Fruit fly (Drosophila melanogaster) whole organism, embryonic: ENCODE results near the gene CG12592.
"Not testable (repeated sequence)": the region's sequence is repeated elsewhere in the genome, so short reads cannot be mapped to it uniquely, and the experiment has no call there.

Experiments
- ATbp ChIP-seq: fragments of 200-800 bp; sonication (Bioruptor generic); optimal IDR thresholded peaks from 2 replicates; lab custom pipeline; 2017; ENCODE audit warnings: missing biosample characterization, mild to moderate bottlenecking, missing genetic modification characterization, missing genetic modification reagents
- Ada2b ChIP-seq: fragments of 200-800 bp; sonication (Bioruptor generic); IDR thresholded peaks from 2 replicates; pipeline ENCODE4 v1.3.6; 2022; ENCODE audit warnings: missing biosample characterization, missing genetic modification characterization
- Atf3 ChIP-seq: fragments of 200-800 bp; sonication (Bioruptor generic); optimal IDR thresholded peaks from 3 replicates; lab custom pipeline; 2016; ENCODE audit warnings: missing biosample characterization, missing genetic modification characterization
- Atf6 ChIP-seq: fragments of 200-800 bp; sonication (Bioruptor generic); IDR thresholded peaks from 2 replicates; pipeline ENCODE4 v1.3.6; 2022; ENCODE audit warnings: missing biosample characterization, missing genetic modification characterization
- Bgb ChIP-seq: fragments of 200-800 bp; sonication (Bioruptor generic); IDR thresholded peaks from 2 replicates; pipeline ENCODE4 v1.3.6; 2022; ENCODE audit warnings: missing biosample characterization, missing genetic modification characterization; ENCODE audit not compliant: partially characterized antibody
- CG10274 ChIP-seq: fragments of 200-800 bp; sonication (Bioruptor generic); optimal IDR thresholded peaks from 3 replicates; lab custom pipeline; 2017; ENCODE audit warnings: missing biosample characterization, mild to moderate bottlenecking, missing genetic modification characterization
- CG14441 ChIP-seq: fragments of 200-800 bp; sonication (Bioruptor generic); IDR thresholded peaks from 2 replicates; pipeline ENCODE4 v1.3.6; 2022; ENCODE audit warnings: missing biosample characterization, missing genetic modification characterization
- CG18619 ChIP-seq: fragments of 200-800 bp; sonication (Bioruptor generic); optimal IDR thresholded peaks from 3 replicates; lab custom pipeline; 2017; ENCODE audit warnings: missing biosample characterization, mild to moderate bottlenecking, missing genetic modification characterization
- CG18764 ChIP-seq: fragments of 200-800 bp; sonication (Bioruptor generic); optimal IDR thresholded peaks from 3 replicates; lab custom pipeline; 2016; ENCODE audit warnings: missing biosample characterization, missing genetic modification characterization
- CG2129 ChIP-seq: fragments of 200-800 bp; sonication (Bioruptor generic); IDR thresholded peaks from 2 replicates; pipeline ENCODE4 v1.3.6; 2022; ENCODE audit warnings: missing biosample characterization, missing genetic modification characterization; ENCODE audit not compliant: partially characterized antibody
- CG2199 ChIP-seq: fragments of 200-800 bp; sonication (Bioruptor generic); IDR thresholded peaks from 3 replicates; pipeline ENCODE4 v1.3.6; 2022; ENCODE audit warnings: missing biosample characterization, missing genetic modification characterization
- CG32532 ChIP-seq: fragments of 200-800 bp; sonication (Bioruptor generic); IDR thresholded peaks from 2 replicates; pipeline ENCODE4 v1.3.6; 2022; ENCODE audit warnings: missing biosample characterization, missing genetic modification characterization
- CG34376 ChIP-seq: fragments of 200-800 bp; sonication (Bioruptor generic); optimal IDR thresholded peaks from 2 replicates; lab custom pipeline; 2018; ENCODE audit warnings: missing biosample characterization, mild to moderate bottlenecking, missing genetic modification characterization
- CG6791 ChIP-seq: fragments of 200-800 bp; sonication (Bioruptor generic); IDR thresholded peaks from 3 replicates; pipeline ENCODE4 v1.3.6; 2022; ENCODE audit warnings: missing biosample characterization, missing genetic modification characterization; ENCODE audit not compliant: partially characterized antibody
- CG7745 ChIP-seq: fragments of 200-800 bp; sonication (Bioruptor generic); optimal IDR thresholded peaks from 2 replicates; lab custom pipeline; 2018; ENCODE audit warnings: missing biosample characterization, mild to moderate bottlenecking, missing genetic modification characterization, moderate library complexity
- CG7963 ChIP-seq: fragments of 200-800 bp; sonication (Bioruptor generic); IDR thresholded peaks from 3 replicates; pipeline ENCODE4 v1.3.6; 2022; ENCODE audit warnings: missing biosample characterization, missing genetic modification characterization; ENCODE audit not compliant: partially characterized antibody
- CG7987 ChIP-seq: fragments of 200-800 bp; sonication (Bioruptor generic); optimal IDR thresholded peaks from 2 replicates; lab custom pipeline; 2018; ENCODE audit warnings: missing biosample characterization, mild to moderate bottlenecking, missing genetic modification characterization, moderate library complexity
- CHES-1-like ChIP-seq: fragments of 200-800 bp; sonication (Bioruptor generic); optimal IDR thresholded peaks from 2 replicates; lab custom pipeline; 2016; ENCODE audit warnings: missing biosample characterization, missing genetic modification characterization
- Doc3 ChIP-seq: fragments of 200-800 bp; sonication (Bioruptor generic); IDR thresholded peaks from 3 replicates; pipeline ENCODE4 v1.3.6; 2022; ENCODE audit warnings: missing biosample characterization, missing genetic modification characterization; ENCODE audit not compliant: partially characterized antibody
- E2f2 ChIP-seq: fragments of 200-800 bp; sonication (Bioruptor generic); IDR thresholded peaks from 2 replicates; pipeline ENCODE4 v1.3.6; 2022; ENCODE audit warnings: missing biosample characterization, missing genetic modification characterization
- Ets65A ChIP-seq: fragments of 200-800 bp; sonication (Bioruptor generic); peaks from one replicate; lab custom pipeline; 2016; ENCODE audit warnings: missing biosample characterization, missing genetic modification characterization
- H15 ChIP-seq: fragments of 200-800 bp; sonication (Bioruptor generic); IDR thresholded peaks from 3 replicates; pipeline ENCODE4 v1.3.6; 2022; ENCODE audit warnings: missing biosample characterization, missing genetic modification characterization
- Hmr ChIP-seq: fragments of 200-800 bp; sonication (Bioruptor generic); optimal IDR thresholded peaks from 3 replicates; lab custom pipeline; 2017; ENCODE audit warnings: mild to moderate bottlenecking, missing biosample characterization, missing genetic modification reagents, missing genetic modification characterization
- Hr3 ChIP-seq: fragments of 200-800 bp; sonication (Bioruptor generic); optimal IDR thresholded peaks from 3 replicates; lab custom pipeline; 2016; ENCODE audit warnings: missing biosample characterization, missing genetic modification characterization
- Hr78 ChIP-seq, 2 experiments: fragments of 200-800 bp in 1 of 2; fragments of >200 bp in 1 of 2; sonication (Bioruptor generic) in 1 of 2; optimal IDR thresholded peaks; 2 replicates each; lab custom pipeline; 2017 to 2019; ENCODE audit warnings: missing biosample characterization in 2 of 2, missing genetic modification characterization in 2 of 2, mild to moderate bottlenecking in 1 of 2, moderate library complexity in 1 of 2
- Mrtf ChIP-seq: fragments of 200-800 bp; sonication (Bioruptor generic); IDR thresholded peaks from 3 replicates; pipeline ENCODE4 v1.3.6; 2022; ENCODE audit warnings: missing biosample characterization, missing genetic modification characterization
- Opbp ChIP-seq: fragments of 200-800 bp; sonication (Bioruptor generic); IDR thresholded peaks from 3 replicates; pipeline ENCODE4 v1.3.6; 2022; ENCODE audit warnings: missing biosample characterization, missing genetic modification characterization; ENCODE audit not compliant: partially characterized antibody
- Sox100B ChIP-seq: fragments of 200-800 bp; sonication (Bioruptor generic); optimal IDR thresholded peaks from 3 replicates; lab custom pipeline; 2018; ENCODE audit warnings: missing biosample characterization, mild to moderate bottlenecking, missing genetic modification characterization
- Sry-δ ChIP-seq: fragments of 200-800 bp; sonication (Bioruptor generic); optimal IDR thresholded peaks from 2 replicates; lab custom pipeline; 2016; ENCODE audit warnings: missing biosample characterization, missing genetic modification characterization
- Trl ChIP-seq, 3 experiments: fragments of >200 bp in 2 of 3; fragments of 200-800 bp in 1 of 3; sonication (Bioruptor generic) in 1 of 3; optimal IDR thresholded peaks; 2 replicates in 1 of 3; 3 replicates in 2 of 3; lab custom pipeline; 2016 to 2017; ENCODE audit warnings: missing biosample characterization in 1 of 3, missing genetic modification characterization in 1 of 3
- ci ChIP-seq: fragments of 200-800 bp; sonication (Bioruptor generic); IDR thresholded peaks from 3 replicates; pipeline ENCODE4 v1.3.6; 2022; ENCODE audit warnings: missing biosample characterization, missing genetic modification characterization
- crol ChIP-seq: fragments of 200-800 bp; sonication (Bioruptor generic); IDR thresholded peaks from 2 replicates; pipeline ENCODE4 v1.3.6; 2022; ENCODE audit warnings: missing biosample characterization, missing genetic modification characterization
- crp ChIP-seq, 2 experiments: fragments of 200-800 bp; sonication (Bioruptor generic); optimal IDR thresholded peaks; 2 replicates in 1 of 2; 3 replicates in 1 of 2; lab custom pipeline; 2017; ENCODE audit warnings: missing biosample characterization in 2 of 2, missing genetic modification characterization in 2 of 2, mild to moderate bottlenecking in 1 of 2, moderate library complexity in 1 of 2
- emc ChIP-seq: fragments of 200-800 bp; sonication (Bioruptor generic); optimal IDR thresholded peaks from 2 replicates; lab custom pipeline; 2016; ENCODE audit warnings: missing biosample characterization, missing genetic modification characterization
- fu2 ChIP-seq: fragments of 200-800 bp; sonication (Bioruptor generic); optimal IDR thresholded peaks from 2 replicates; lab custom pipeline; 2016; ENCODE audit warnings: missing biosample characterization, missing genetic modification characterization
- lab ChIP-seq: fragments of 200-800 bp; sonication (Bioruptor generic); optimal IDR thresholded peaks from 3 replicates; lab custom pipeline; 2017; ENCODE audit warnings: missing biosample characterization, missing genetic modification characterization, mild to moderate bottlenecking, moderate library complexity, missing genetic modification reagents
- mld ChIP-seq: fragments of 200-800 bp; sonication (Bioruptor generic); IDR thresholded peaks from 3 replicates; pipeline ENCODE4 v1.3.6; 2022; ENCODE audit warnings: missing biosample characterization, missing genetic modification characterization; ENCODE audit not compliant: partially characterized antibody
- nmo ChIP-seq: fragments of 200-800 bp; sonication (Bioruptor generic); optimal IDR thresholded peaks from 2 replicates; lab custom pipeline; 2018; ENCODE audit warnings: missing biosample characterization, mild to moderate bottlenecking, missing genetic modification characterization, moderate library complexity
- otp ChIP-seq: fragments of 200-800 bp; sonication (Bioruptor generic); IDR thresholded peaks from 3 replicates; pipeline ENCODE4, ENCODE4 v1.3.6; 2022; ENCODE audit warnings: missing biosample characterization, missing genetic modification characterization
- p53 ChIP-seq: fragments of 200-800 bp; sonication (Bioruptor generic); optimal IDR thresholded peaks from 2 replicates; lab custom pipeline; 2016; ENCODE audit warnings: missing biosample characterization, missing genetic modification characterization
- run ChIP-seq: fragments of 200-800 bp; sonication (Bioruptor generic); optimal IDR thresholded peaks from 3 replicates; lab custom pipeline; 2018; ENCODE audit warnings: missing biosample characterization, mild to moderate bottlenecking, missing genetic modification characterization
- tgo ChIP-seq: fragments of 200-800 bp; sonication (Bioruptor generic); IDR thresholded peaks from 3 replicates; pipeline ENCODE4 v1.3.6; 2022; ENCODE audit warnings: missing biosample characterization, missing genetic modification characterization

Gene CG12592

dm6 chr3R:10338042-10338441 is at the start of gene CG12592:
TSS of gene CG12592 (plus strand) at chr3R:10338342.
- TF ChIP-seq ATbp (GFP tag; lab: Kevin White, UChicago); ci (GFP tag; lab: Robert Waterston, UW); H15 (GFP tag; lab: Robert Waterston, UW): not testable (repeated sequence)

- TF ChIP-seq fu2 (no peak), crol (GFP tag; lab: Robert Waterston, UW) (no peak), lab (GFP tag; lab: Kevin White, UChicago) (no peak), Atf6 (GFP tag; lab: Robert Waterston, UW) (peak; percentile 8; the same call in 1 of the 2 replicates), p53 (GFP tag; lab: Kevin White, UChicago) (no peak), E2f2 (GFP tag; lab: Robert Waterston, UW) (0 out of 2 replicates have a peak, but pooled peaks have one; percentile 15), Hr78 (GFP tag; optimal IDR thresholded peaks at IDR 0.05; lab: Kevin White, UChicago) (no peak), CG18619 (GFP tag; lab: Kevin White, UChicago) (no peak), mld (0 out of 3 replicates have a peak, but pooled peaks have one; percentile 35), emc (GFP tag; lab: Kevin White, UChicago) (no peak), Sox100B (GFP tag; lab: Kevin White, UChicago) (no peak), Trl (optimal IDR thresholded peaks at IDR 0.05; lab: Kevin White, UChicago) (peak in 1 of 2 experiments; percentile 44), Trl (GFP tag; optimal IDR thresholded peaks at IDR 0.05; lab: Kevin White, UChicago) (no peak), CG32532 (GFP tag; lab: Robert Waterston, UW) (peak; percentile 24; the same call in 1 of the 2 replicates), CG6791 (GFP tag; lab: Robert Waterston, UW) (peak; percentile 54; the same call in 1 of the 3 replicates), CG14441 (GFP tag; lab: Robert Waterston, UW) (0 out of 2 replicates have a peak, but pooled peaks have one; percentile 6), otp (GFP tag; lab: Robert Waterston, UW) (0 out of 3 replicates have a peak, but pooled peaks have one; percentile 5), Bgb (GFP tag; lab: Robert Waterston, UW) (no peak), CG7745 (tag; lab: Kevin White, UChicago) (no peak), Ets65A (peak; percentile 39)
Observed at dm6 chr3R:10311076-10311744, 26.9 kb upstream of the CG12592 start, which contains the start of gene CG6293. TSS of gene CG6293 (minus strand) at chr3R:10311613.

dm6 chr3R:10311745-10312088 is 26.4 kb upstream of the CG12592 start:
- TF ChIP-seq Hmr (GFP tag; lab: Kevin White, UChicago): no peak
- TF ChIP-seq CG34376 (GFP tag; lab: Kevin White, UChicago): peak; percentile 58
- TF ChIP-seq CG2199: 0 out of 3 replicates have a peak, but pooled peaks have one; percentile 23
- TF ChIP-seq crp (GFP tag; optimal IDR thresholded peaks at IDR 0.05; lab: Kevin White, UChicago): no peak
- no peak for TF ChIP-seq Mrtf

dm6 chr3R:10330734-10331642 is 7.2 kb upstream of the CG12592 start, which contains the start of the genes Bruce and CG12818:
TSS of gene Bruce (minus strand) at chr3R:10331353.
TSS of gene CG12818 (plus strand) at chr3R:10331581.
- TF ChIP-seq CG10274 (GFP tag; lab: Kevin White, UChicago): no peak
- TF ChIP-seq nmo (GFP tag; lab: Kevin White, UChicago): no peak
- peak; percentile 54; the same call in 2 of the 3 replicates for TF ChIP-seq Doc3 (GFP tag; lab: Robert Waterston, UW)
- TF ChIP-seq run (tag; lab: Kevin White, UChicago): no peak
- no peak for TF ChIP-seq Ada2b
- TF ChIP-seq Hr3 (GFP tag; lab: Kevin White, UChicago): no peak
- no peak for TF ChIP-seq tgo (GFP tag; lab: Robert Waterston, UW)
- peak; percentile 47 for TF ChIP-seq CHES-1-like
- no peak for TF ChIP-seq CG7987 (GFP tag; lab: Kevin White, UChicago)
- TF ChIP-seq CG7963 (GFP tag; lab: Robert Waterston, UW): peak; percentile 91
- TF ChIP-seq Opbp (GFP tag; lab: Robert Waterston, UW): peak; percentile 58; the same call in 1 of the 3 replicates
- peak; percentile 51 for TF ChIP-seq CG2129
- peak; percentile 64 for TF ChIP-seq Sry-δ
- TF ChIP-seq CG18764 (GFP tag; lab: Kevin White, UChicago): no peak
- TF ChIP-seq Atf3 (GFP tag; lab: Kevin White, UChicago): no peak
